Worm (Caenorhabditis elegans) whole organism, late embryonic: ENCODE measurements around the gene W04G3.13.

Experiments used
- C08G9.2 ChIP-seq: sonication (generic microtip); optimal IDR thresholded peaks from 2 replicates; lab custom pipeline; 2016; ENCODE audit warnings: mild to moderate bottlenecking, missing genetic modification characterization, moderate library complexity, missing compliant biosample characterization
- C38D4.7 ChIP-seq: fragments of 200-800 bp; sonication (Bioruptor generic); optimal IDR thresholded peaks from 2 replicates; lab custom pipeline; 2018; ENCODE audit warnings: mild to moderate bottlenecking, missing genetic modification characterization, moderate library complexity, missing compliant biosample characterization
- K02D7.2 ChIP-seq: sonication (generic microtip); optimal IDR thresholded peaks from 2 replicates; lab custom pipeline; 2017; ENCODE audit warnings: mild to moderate bottlenecking, missing genetic modification characterization, missing compliant biosample characterization
- ama-1 ChIP-seq: fragments of 150-350 bp; optimal IDR thresholded peaks from 2 replicates; lab custom pipeline; 2014
- ceh-14 ChIP-seq: sonication (generic microtip); optimal IDR thresholded peaks from 2 replicates; lab custom pipeline; 2016; ENCODE audit warnings: missing genotype, missing genetic modification characterization, missing compliant biosample characterization
- ceh-18 ChIP-seq: sonication (generic microtip); optimal IDR thresholded peaks from 2 replicates; lab custom pipeline; 2016; ENCODE audit warnings: missing genetic modification characterization, missing compliant biosample characterization
- ceh-2 ChIP-seq: sonication (generic microtip); optimal IDR thresholded peaks from 2 replicates; lab custom pipeline; 2016; ENCODE audit warnings: missing genotype, missing genetic modification characterization, missing compliant biosample characterization
- ceh-34 ChIP-seq: sonication (generic microtip); optimal IDR thresholded peaks from 2 replicates; lab custom pipeline; 2016; ENCODE audit warnings: mild to moderate bottlenecking, missing genetic modification characterization, missing compliant biosample characterization
- ceh-45 ChIP-seq: fragments of 200-800 bp; sonication (Bioruptor generic); IDR thresholded peaks from 2 replicates; pipeline ENCODE4 v1.3.6; 2022; ENCODE audit warnings: missing genetic modification reagents, missing genetic modification characterization, missing compliant biosample characterization
- ceh-48 ChIP-seq: sonication (generic microtip); optimal IDR thresholded peaks from 2 replicates; lab custom pipeline; 2016; ENCODE audit warnings: missing genetic modification characterization, inconsistent platforms, missing compliant biosample characterization
- ceh-6 ChIP-seq: fragments of 200-800 bp; sonication (Bioruptor generic); optimal IDR thresholded peaks from 2 replicates; lab custom pipeline; 2018; ENCODE audit warnings: mild to moderate bottlenecking, missing genetic modification characterization, missing compliant biosample characterization
- ceh-9 ChIP-seq: sonication (generic microtip); optimal IDR thresholded peaks from 2 replicates; lab custom pipeline; 2016; ENCODE audit warnings: mild to moderate bottlenecking, missing genetic modification characterization, inconsistent platforms, missing compliant biosample characterization
- dve-1 ChIP-seq: sonication (generic microtip); optimal IDR thresholded peaks from 2 replicates; lab custom pipeline; 2017; ENCODE audit warnings: antibody characterized with exemption, mild to moderate bottlenecking, missing genetic modification characterization, missing compliant biosample characterization
- ets-4 ChIP-seq: sonication (generic microtip); optimal IDR thresholded peaks from 2 replicates; lab custom pipeline; 2016; ENCODE audit warnings: missing genetic modification characterization, missing compliant biosample characterization
- fax-1 ChIP-seq: sonication (generic microtip); optimal IDR thresholded peaks from 2 replicates; lab custom pipeline; 2016; ENCODE audit warnings: missing genotype, missing genetic modification characterization, missing compliant biosample characterization
- gmeb-2 ChIP-seq: sonication (generic microtip); optimal IDR thresholded peaks from 2 replicates; lab custom pipeline; 2016; ENCODE audit warnings: missing genetic modification characterization, inconsistent platforms, missing compliant biosample characterization
- hlh-15 ChIP-seq: sonication (generic microtip); optimal IDR thresholded peaks from 2 replicates; lab custom pipeline; 2016; ENCODE audit warnings: missing genetic modification characterization, missing compliant biosample characterization
- hlh-30 ChIP-seq: sonication (generic microtip); optimal IDR thresholded peaks from 2 replicates; lab custom pipeline; 2017; ENCODE audit warnings: antibody characterized with exemption, missing genetic modification characterization, missing compliant biosample characterization; ENCODE audit not compliant: insufficient read depth
- hlh-8 ChIP-seq: sonication (generic microtip); optimal IDR thresholded peaks from 2 replicates; lab custom pipeline; 2016; ENCODE audit warnings: missing genotype, missing genetic modification characterization, missing compliant biosample characterization
- lim-6 ChIP-seq: sonication (generic microtip); optimal IDR thresholded peaks from 2 replicates; lab custom pipeline; 2016; ENCODE audit warnings: missing genetic modification characterization, missing compliant biosample characterization
- lin-11 ChIP-seq: fragments of 200-800 bp; sonication (Bioruptor generic); optimal IDR thresholded peaks from 2 replicates; lab custom pipeline; 2018; ENCODE audit warnings: mild to moderate bottlenecking, missing genetic modification characterization, missing compliant biosample characterization
- madf-2 ChIP-seq: sonication (generic microtip); optimal IDR thresholded peaks from 2 replicates; lab custom pipeline; 2017; ENCODE audit warnings: missing genetic modification characterization, missing compliant biosample characterization
- nhr-11 ChIP-seq: fragments of 150-350 bp; optimal IDR thresholded peaks from 2 replicates; lab custom pipeline; 2014; ENCODE audit warnings: missing biosample characterization, missing genetic modification characterization
- nhr-232 ChIP-seq: sonication (generic microtip); optimal IDR thresholded peaks from 2 replicates; lab custom pipeline; 2016; ENCODE audit warnings: missing genetic modification characterization, missing compliant biosample characterization
- odd-2 ChIP-seq: sonication (generic microtip); optimal IDR thresholded peaks from 2 replicates; lab custom pipeline; 2017; ENCODE audit warnings: antibody characterized with exemption, mild to moderate bottlenecking, missing genetic modification characterization, missing compliant biosample characterization
- pag-3 ChIP-seq: sonication (generic microtip); optimal IDR thresholded peaks from 2 replicates; lab custom pipeline; 2016; ENCODE audit warnings: missing compliant biosample characterization, missing genetic modification characterization, borderline replicate concordance
- pat-9 ChIP-seq: fragments of 200-800 bp; sonication (Bioruptor generic); optimal IDR thresholded peaks from 2 replicates; lab custom pipeline; 2018; ENCODE audit warnings: mild to moderate bottlenecking, missing genetic modification characterization, moderate library complexity, missing compliant biosample characterization
- pha-2 ChIP-seq: sonication (generic microtip); optimal IDR thresholded peaks from 2 replicates; lab custom pipeline; 2017; ENCODE audit warnings: mild to moderate bottlenecking, missing genetic modification characterization, missing compliant biosample characterization
- pqm-1 ChIP-seq: sonication (generic microtip); optimal IDR thresholded peaks from 2 replicates; lab custom pipeline; 2016; ENCODE audit warnings: missing genetic modification characterization, missing compliant biosample characterization
- pros-1 ChIP-seq: fragments of 150-350 bp; optimal IDR thresholded peaks from 2 replicates; lab custom pipeline; 2014; ENCODE audit warnings: missing biosample characterization, missing genetic modification reagents, missing genetic modification characterization
- ref-2 ChIP-seq: sonication (generic microtip); optimal IDR thresholded peaks from 2 replicates; lab custom pipeline; 2016; ENCODE audit warnings: missing genetic modification characterization, missing compliant biosample characterization
- tbx-2 ChIP-seq: sonication (generic microtip); optimal IDR thresholded peaks from 2 replicates; lab custom pipeline; 2016; ENCODE audit warnings: missing genetic modification characterization, missing compliant biosample characterization
- unc-3 ChIP-seq, 2 experiments: fragments of 200-800 bp in 1 of 2; sonication (Bioruptor generic) in 1 of 2; sonication (generic microtip) in 1 of 2; conservative IDR thresholded peaks in 1 of 2; optimal IDR thresholded peaks in 1 of 2; 2 replicates each; pipeline versions ENCODE4 v1.3.6 to Lab custom; 2016 to 2022; ENCODE audit warnings: missing compliant biosample characterization in 2 of 2, missing genetic modification characterization in 2 of 2, missing genetic modification reagents in 1 of 2
- unc-42 ChIP-seq: sonication (generic microtip); optimal IDR thresholded peaks from 2 replicates; lab custom pipeline; 2016; ENCODE audit warnings: missing genotype, missing genetic modification characterization, missing compliant biosample characterization
- unc-55 ChIP-seq: sonication (generic microtip); optimal IDR thresholded peaks from 2 replicates; lab custom pipeline; 2017; ENCODE audit warnings: missing biosample characterization, missing genetic modification reagents, missing genetic modification characterization
- zip-5 ChIP-seq: sonication (generic microtip); optimal IDR thresholded peaks from 2 replicates; lab custom pipeline; 2016; ENCODE audit warnings: missing genetic modification characterization, missing compliant biosample characterization

Gene W04G3.13

ce11 chrX:11079667-11080066 lies at the start of gene W04G3.13:
TSS of gene W04G3.13 (minus strand) at chrX:11079767.
- TF ChIP-seq hlh-30 (tag; lab: Kevin White, UChicago) (no peak), ceh-2 (tag; lab: Kevin White, UChicago) (no peak), C08G9.2 (no peak), lim-6 (no peak), fax-1 (tag; lab: Kevin White, UChicago) (no peak), pqm-1 (tag; lab: Kevin White, UChicago) (no peak), ceh-14 (no peak), lin-11 (tag; lab: Kevin White, UChicago) (no peak), odd-2 (tag; lab: Kevin White, UChicago) (no peak), K02D7.2 (tag; lab: Kevin White, UChicago) (no peak), ama-1 (no peak), pat-9 (no peak), C38D4.7 (GFP tag; lab: Kevin White, UChicago) (no peak), hlh-15 (no peak), nhr-11 (tag; lab: Kevin White, UChicago) (no peak)
- TF ChIP-seq, all 69 proteins: peak for 0

- no peak for TF ChIP-seq pag-3 (tag; lab: Kevin White, UChicago)
- no peak for TF ChIP-seq gmeb-2 (tag; lab: Kevin White, UChicago)
- no peak for TF ChIP-seq hlh-15
- no peak for TF ChIP-seq madf-2
- no peak for TF ChIP-seq nhr-232 (tag; lab: Kevin White, UChicago)
- no peak for TF ChIP-seq unc-55 (GFP tag; lab: Kevin White, UChicago)
- no peak for TF ChIP-seq ceh-9 (tag; lab: Kevin White, UChicago)
- no peak for TF ChIP-seq ceh-34 (tag; lab: Kevin White, UChicago)
- TF ChIP-seq C38D4.7 (GFP tag; lab: Kevin White, UChicago): no peak
- no peak for TF ChIP-seq ceh-45 (GFP tag; lab: Robert Waterston, UW)
- no peak for TF ChIP-seq unc-42 (tag; lab: Kevin White, UChicago)
- no peak for TF ChIP-seq unc-3 (GFP tag; conservative IDR thresholded peaks at IDR 0.05; lab: Robert Waterston, UW)
- TF ChIP-seq unc-3 (tag; optimal IDR thresholded peaks at IDR 0.05; lab: Kevin White, UChicago): no peak
- TF ChIP-seq ceh-48 (tag; lab: Kevin White, UChicago): no peak
Measured at ce11 chrX:11126259-11126658, 46.7 kb upstream of the W04G3.13 start.

ce11 chrX:11125520-11125919 lies 46.0 kb upstream of the W04G3.13 start, which contains the start of gene alr-1:
TSS of gene alr-1 (minus strand) at chrX:11125620.
- TF ChIP-seq madf-2: no peak
- TF ChIP-seq pha-2 (tag; lab: Kevin White, UChicago): no peak
- TF ChIP-seq ets-4 (tag; lab: Kevin White, UChicago): no peak
- no peak for TF ChIP-seq K02D7.2 (tag; lab: Kevin White, UChicago)
- no peak for TF ChIP-seq unc-55 (GFP tag; lab: Kevin White, UChicago)
- no peak for TF ChIP-seq C38D4.7 (GFP tag; lab: Kevin White, UChicago)
- TF ChIP-seq tbx-2 (tag; lab: Kevin White, UChicago): no peak
- TF ChIP-seq hlh-8 (tag; lab: Kevin White, UChicago): no peak
- no peak for TF ChIP-seq ceh-6 (GFP tag; lab: Kevin White, UChicago)
- TF ChIP-seq pat-9: no peak
- TF ChIP-seq zip-5: no peak
- no peak for TF ChIP-seq pros-1 (tag; lab: Kevin White, UChicago)
- no peak for TF ChIP-seq hlh-15
- no peak for TF ChIP-seq nhr-232 (tag; lab: Kevin White, UChicago)
- no peak for TF ChIP-seq hlh-30 (tag; lab: Kevin White, UChicago)
- no peak for TF ChIP-seq ceh-48 (tag; lab: Kevin White, UChicago)
- TF ChIP-seq ceh-18 (tag; lab: Kevin White, UChicago): no peak
- TF ChIP-seq pqm-1 (tag; lab: Kevin White, UChicago): no peak
- no peak for TF ChIP-seq odd-2 (tag; lab: Kevin White, UChicago)
- TF ChIP-seq dve-1 (tag; lab: Kevin White, UChicago): no peak
- TF ChIP-seq, all 69 proteins: peak for 0

- TF ChIP-seq ref-2 (tag; lab: Kevin White, UChicago) (peak; percentile 11), tbx-2 (tag; lab: Kevin White, UChicago) (no peak)
Measured at ce11 chrX:11123998-11124397, 44.4 kb upstream of the W04G3.13 start.
